Fruit fly (Drosophila melanogaster) whole organism, embryonic: ENCODE results near the gene CG42571.

ENCODE experiments used
- Blimp-1 ChIP-seq: fragments of 200-800 bp; sonication (Bioruptor generic); optimal IDR thresholded peaks from 3 replicates; lab custom pipeline; 2018; ENCODE audit warnings: missing biosample characterization, missing genetic modification characterization, mild to moderate bottlenecking, moderate library complexity, missing genetic modification reagents
- BtbVII ChIP-seq: fragments of 200-800 bp; sonication (Bioruptor generic); optimal IDR thresholded peaks from 3 replicates; lab custom pipeline; 2017; ENCODE audit warnings: missing biosample characterization, mild to moderate bottlenecking, missing genetic modification characterization
- CG10654 ChIP-seq: fragments of 200-800 bp; sonication (Bioruptor generic); optimal IDR thresholded peaks from 2 replicates; lab custom pipeline; 2016; ENCODE audit warnings: missing biosample characterization, missing genetic modification characterization
- CG1233 ChIP-seq: fragments of 200-800 bp; sonication (Bioruptor generic); optimal IDR thresholded peaks from 4 replicates; lab custom pipeline; 2018; ENCODE audit warnings: missing biosample characterization, mild to moderate bottlenecking, missing genetic modification characterization
- CG15073 ChIP-seq: fragments of 200-800 bp; sonication (Bioruptor generic); optimal IDR thresholded peaks from 2 replicates; lab custom pipeline; 2016; ENCODE audit warnings: missing biosample characterization, missing genetic modification characterization
- CG15479 ChIP-seq: fragments of 200-800 bp; sonication (Bioruptor generic); optimal IDR thresholded peaks from 3 replicates; lab custom pipeline; 2019; ENCODE audit warnings: missing biosample characterization, mild to moderate bottlenecking, missing genetic modification characterization, moderate library complexity
- CG15601 ChIP-seq: fragments of 200-800 bp; sonication (Bioruptor generic); optimal IDR thresholded peaks from 3 replicates; lab custom pipeline; 2019; ENCODE audit warnings: missing biosample characterization, mild to moderate bottlenecking, missing genetic modification characterization, moderate library complexity
- CG1603 ChIP-seq: fragments of 200-800 bp; sonication (Bioruptor generic); optimal IDR thresholded peaks from 2 replicates; lab custom pipeline; 2019; ENCODE audit warnings: missing biosample characterization, mild to moderate bottlenecking, missing genetic modification characterization, moderate library complexity
- CG18599 ChIP-seq: fragments of 200-800 bp; sonication (Bioruptor generic); optimal IDR thresholded peaks from 3 replicates; lab custom pipeline; 2017; ENCODE audit warnings: missing biosample characterization, missing genetic modification characterization, mild to moderate bottlenecking, moderate library complexity, missing genetic modification reagents
- CG2875 ChIP-seq: fragments of 200-800 bp; sonication (Bioruptor generic); optimal IDR thresholded peaks from 2 replicates; lab custom pipeline; 2017; ENCODE audit warnings: missing biosample characterization, mild to moderate bottlenecking, missing genetic modification characterization, missing genetic modification reagents
- CG31388 ChIP-seq: fragments of 200-800 bp; sonication (Bioruptor generic); optimal IDR thresholded peaks from 2 replicates; lab custom pipeline; 2016; ENCODE audit warnings: missing biosample characterization, missing genetic modification characterization
- CG4820 ChIP-seq: fragments of 200-800 bp; sonication (Bioruptor generic); optimal IDR thresholded peaks from 3 replicates; lab custom pipeline; 2016; ENCODE audit warnings: missing biosample characterization, missing genetic modification characterization
- CG6254 ChIP-seq: fragments of 200-800 bp; sonication (Bioruptor generic); optimal IDR thresholded peaks from 3 replicates; lab custom pipeline; 2017; ENCODE audit warnings: mild to moderate bottlenecking, missing biosample characterization, missing genetic modification reagents, missing genetic modification characterization
- CG7556 ChIP-seq: fragments of 200-800 bp; sonication (Bioruptor generic); optimal IDR thresholded peaks from 2 replicates; lab custom pipeline; 2017; ENCODE audit warnings: missing biosample characterization, mild to moderate bottlenecking, missing genetic modification characterization
- CG8388 ChIP-seq: fragments of 200-800 bp; sonication (Bioruptor generic); optimal IDR thresholded peaks from 2 replicates; lab custom pipeline; 2019; ENCODE audit warnings: missing biosample characterization, mild to moderate bottlenecking, missing genetic modification characterization, moderate library complexity
- CG9727 ChIP-seq: fragments of 200-800 bp; sonication (Bioruptor generic); optimal IDR thresholded peaks from 3 replicates; lab custom pipeline; 2017; ENCODE audit warnings: missing biosample characterization, mild to moderate bottlenecking, missing genetic modification characterization
- CG9932 ChIP-seq: fragments of 200-800 bp; sonication (Bioruptor generic); IDR thresholded peaks from 2 replicates; pipeline ENCODE4 v1.3.6; 2022; ENCODE audit warnings: missing biosample characterization, missing genetic modification characterization
- D19A ChIP-seq: fragments of 200-800 bp; optimal IDR thresholded peaks from 3 replicates; lab custom pipeline; 2019; ENCODE audit warnings: missing biosample characterization, mild to moderate bottlenecking, missing genetic modification characterization, moderate library complexity
- Dip3 ChIP-seq: fragments of 200-800 bp; sonication (Bioruptor generic); optimal IDR thresholded peaks from 3 replicates; lab custom pipeline; 2016; ENCODE audit warnings: missing biosample characterization, missing genetic modification characterization
- Fer1 ChIP-seq: fragments of 200-800 bp; sonication (Bioruptor generic); optimal IDR thresholded peaks from 2 replicates; lab custom pipeline; 2017; ENCODE audit warnings: missing biosample characterization, mild to moderate bottlenecking, missing genetic modification characterization
- H2.0 ChIP-seq: fragments of 200-800 bp; sonication (Bioruptor generic); IDR thresholded peaks from 2 replicates; pipeline ENCODE4 v1.3.6; 2022; ENCODE audit warnings: missing biosample characterization, missing genetic modification characterization
- HLHmδ ChIP-seq: fragments of 200-800 bp; sonication (Bioruptor generic); optimal IDR thresholded peaks from 2 replicates; lab custom pipeline; 2018; ENCODE audit warnings: missing biosample characterization, mild to moderate bottlenecking, missing genetic modification characterization, moderate library complexity
- Hr51 ChIP-seq, 2 experiments: fragments of 200-800 bp; sonication (Bioruptor generic); optimal IDR thresholded peaks; 2 replicates in 1 of 2; 3 replicates in 1 of 2; lab custom pipeline; 2016 to 2018; ENCODE audit warnings: missing biosample characterization in 2 of 2, missing genetic modification characterization in 2 of 2, mild to moderate bottlenecking in 1 of 2, moderate library complexity in 1 of 2
- NK7.1 ChIP-seq: fragments of 200-800 bp; sonication (Bioruptor generic); optimal IDR thresholded peaks from 3 replicates; lab custom pipeline; 2016; ENCODE audit warnings: missing biosample characterization, missing genetic modification characterization
- Ptx1 ChIP-seq: fragments of 200-800 bp; sonication (Bioruptor generic); IDR thresholded peaks from 2 replicates; pipeline ENCODE4 v1.3.6; 2022; ENCODE audit warnings: missing biosample characterization, missing genetic modification characterization
- Side ChIP-seq: fragments of 200-800 bp; sonication (Bioruptor generic); optimal IDR thresholded peaks from 2 replicates; lab custom pipeline; 2016; ENCODE audit warnings: missing biosample characterization, missing genetic modification characterization
- bcd ChIP-seq: fragments of 200-800 bp; sonication (Bioruptor generic); optimal IDR thresholded peaks from 2 replicates; lab custom pipeline; 2017; ENCODE audit warnings: missing biosample characterization, mild to moderate bottlenecking, missing genetic modification characterization
- bowl ChIP-seq: fragments of 200-800 bp; sonication (Bioruptor generic); IDR thresholded peaks from 2 replicates; pipeline ENCODE4 v1.3.6; 2022; ENCODE audit warnings: missing biosample characterization, missing genetic modification characterization
- bsh ChIP-seq, 2 experiments: fragments of 200-800 bp; sonication (Bioruptor generic); optimal IDR thresholded peaks; 2 replicates each; lab custom pipeline; 2017 to 2018; ENCODE audit warnings: mild to moderate bottlenecking in 2 of 2, missing biosample characterization in 2 of 2, missing genetic modification characterization in 2 of 2, moderate library complexity in 1 of 2
- btn ChIP-seq: fragments of 200-800 bp; sonication (Bioruptor generic); optimal IDR thresholded peaks from 2 replicates; lab custom pipeline; 2016; ENCODE audit warnings: missing biosample characterization, missing genetic modification characterization
- caup ChIP-seq: fragments of 200-800 bp; sonication (Bioruptor generic); optimal IDR thresholded peaks from 3 replicates; lab custom pipeline; 2017; ENCODE audit warnings: missing biosample characterization, mild to moderate bottlenecking, missing genetic modification characterization, moderate library complexity; ENCODE audit not compliant: severe bottlenecking
- da ChIP-seq: fragments of 200-800 bp; sonication (Bioruptor generic); optimal IDR thresholded peaks from 2 replicates; lab custom pipeline; 2016; ENCODE audit warnings: missing biosample characterization, missing genetic modification characterization
- dysf ChIP-seq: fragments of 200-800 bp; sonication (Bioruptor generic); IDR thresholded peaks from 3 replicates; pipeline ENCODE4 v1.3.6; 2022; ENCODE audit warnings: missing biosample characterization, missing genetic modification characterization
- grau ChIP-seq: fragments of 200-800 bp; optimal IDR thresholded peaks from 3 replicates; lab custom pipeline; 2019; ENCODE audit warnings: missing biosample characterization, mild to moderate bottlenecking, missing genetic modification characterization, moderate library complexity
- ind ChIP-seq: fragments of 200-800 bp; sonication (Bioruptor generic); optimal IDR thresholded peaks from 3 replicates; lab custom pipeline; 2016; ENCODE audit warnings: missing biosample characterization, missing genetic modification characterization
- kay ChIP-seq: fragments of 200-800 bp; sonication (Bioruptor generic); optimal IDR thresholded peaks from 2 replicates; lab custom pipeline; 2016; ENCODE audit warnings: missing biosample characterization, missing genetic modification characterization
- odd ChIP-seq: fragments of 200-800 bp; sonication (Bioruptor generic); optimal IDR thresholded peaks from 2 replicates; lab custom pipeline; 2017; ENCODE audit warnings: missing biosample characterization, mild to moderate bottlenecking, missing genetic modification characterization
- pb ChIP-seq: fragments of 200-800 bp; sonication (Bioruptor generic); optimal IDR thresholded peaks from 3 replicates; lab custom pipeline; 2016; ENCODE audit warnings: missing biosample characterization, missing genetic modification characterization
- phol ChIP-seq: fragments of 200-800 bp; sonication (Bioruptor generic); optimal IDR thresholded peaks from 3 replicates; lab custom pipeline; 2018; ENCODE audit warnings: missing biosample characterization, mild to moderate bottlenecking, missing genetic modification characterization, moderate library complexity
- row ChIP-seq: fragments of 200-800 bp; sonication (Bioruptor generic); IDR thresholded peaks from 3 replicates; pipeline ENCODE4 v1.3.6; 2022; ENCODE audit warnings: missing biosample characterization, missing genetic modification characterization
- sens-2 ChIP-seq: fragments of 200-800 bp; sonication (Bioruptor generic); IDR thresholded peaks from 2 replicates; pipeline ENCODE4 v1.3.6; 2022; ENCODE audit warnings: missing biosample characterization, missing genetic modification characterization
- tap ChIP-seq: fragments of 200-800 bp; optimal IDR thresholded peaks from 3 replicates; lab custom pipeline; 2019; ENCODE audit warnings: missing biosample characterization, mild to moderate bottlenecking, missing genetic modification characterization, moderate library complexity
- tll ChIP-seq, 2 experiments: fragments of 200-800 bp in 1 of 2; fragments of >200 bp in 1 of 2; sonication (Bioruptor generic) in 1 of 2; optimal IDR thresholded peaks; 2 replicates each; lab custom pipeline; 2017 to 2019; ENCODE audit warnings: missing biosample characterization in 2 of 2, missing genetic modification characterization in 2 of 2, mild to moderate bottlenecking in 1 of 2, moderate library complexity in 1 of 2
- trem ChIP-seq: fragments of 200-800 bp; optimal IDR thresholded peaks from 3 replicates; lab custom pipeline; 2019; ENCODE audit warnings: missing biosample characterization, mild to moderate bottlenecking, missing genetic modification characterization, moderate library complexity
- unpg ChIP-seq: fragments of 200-800 bp; sonication (Bioruptor generic); optimal IDR thresholded peaks from 3 replicates; lab custom pipeline; 2018; ENCODE audit warnings: missing biosample characterization, mild to moderate bottlenecking, missing genetic modification characterization, moderate library complexity
- wdn ChIP-seq: fragments of 200-800 bp; sonication (Bioruptor generic); IDR thresholded peaks from 2 replicates; pipeline ENCODE4 v1.3.6; 2022; ENCODE audit warnings: missing biosample characterization, missing genetic modification characterization
- zf30C ChIP-seq: fragments of 200-800 bp; sonication (Bioruptor generic); optimal IDR thresholded peaks from 3 replicates; lab custom pipeline; 2018; ENCODE audit warnings: missing biosample characterization, mild to moderate bottlenecking, missing genetic modification characterization

The CG42571 gene

DNA sequence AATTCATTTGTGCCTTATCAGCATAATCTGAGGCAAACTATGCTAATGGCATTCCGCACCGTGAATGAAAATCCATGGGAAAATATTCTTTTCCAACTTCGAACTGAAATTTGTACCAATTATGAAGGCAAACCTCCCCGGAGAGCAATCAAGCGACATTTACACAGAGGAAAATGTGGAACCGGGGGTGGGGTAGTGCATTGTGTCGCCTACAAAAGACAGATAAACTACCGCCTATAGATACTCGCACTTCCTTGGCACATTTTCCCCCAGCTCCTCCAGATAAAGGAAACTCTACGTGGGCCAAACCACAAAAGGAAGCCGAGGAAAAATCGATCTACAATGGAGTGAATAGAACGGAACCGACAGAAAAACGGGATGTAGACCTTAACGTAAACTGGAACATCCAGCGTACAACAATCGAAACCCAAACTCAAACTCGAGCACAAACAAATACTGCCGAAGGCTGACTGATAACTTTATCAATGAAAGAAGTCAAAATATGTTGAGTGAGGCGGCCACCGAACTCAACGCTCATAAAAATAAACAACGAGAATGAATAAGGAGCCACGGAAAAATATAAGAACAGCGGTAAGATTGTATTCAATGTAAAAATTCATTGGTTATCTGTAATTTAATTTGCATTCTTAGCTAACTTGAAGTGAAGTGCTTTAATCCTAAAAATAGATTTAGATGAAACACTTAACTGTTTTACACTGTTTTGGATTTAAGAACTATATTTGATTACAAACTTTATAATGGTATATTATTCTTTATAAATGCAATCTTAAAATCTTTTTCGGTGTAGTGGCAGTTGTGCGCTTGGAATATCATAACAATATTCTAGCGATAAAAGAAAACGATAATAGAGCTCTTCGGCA, 25.3 kb upstream of the CG42571 start (continued):
- peak; percentile 11 for TF ChIP-seq ind (GFP tag; lab: Kevin White, UChicago)
- TF ChIP-seq CG31388, result no peak
- peak; percentile 84 for TF ChIP-seq Blimp-1 (GFP tag; lab: Kevin White, UChicago)
- TF ChIP-seq Ptx1 (GFP tag; lab: Robert Waterston, UW), result peak; percentile 8; the same call in 1 of the 2 replicates
- peak; percentile 67 for TF ChIP-seq unpg
- TF ChIP-seq Fer1, result peak; percentile 37
- TF ChIP-seq CG2875 (GFP tag; lab: Kevin White, UChicago), result peak; percentile 32
- TF ChIP-seq Hr51 (GFP tag; optimal IDR thresholded peaks at IDR 0.05; lab: Kevin White, UChicago), result peak in 1 of 2 experiments; percentile 51
- peak; percentile 73 for TF ChIP-seq tap (tag; lab: Kevin White, UChicago)
- peak; percentile 60 for TF ChIP-seq grau (tag; lab: Kevin White, UChicago)
- no peak for TF ChIP-seq Dip3 (GFP tag; lab: Kevin White, UChicago)
- peak; percentile 24 for TF ChIP-seq CG9727
- TF ChIP-seq CG15479 (GFP tag; lab: Kevin White, UChicago), result peak; percentile 52
- TF ChIP-seq CG7556, result peak; percentile 65
- peak; percentile 55 for TF ChIP-seq row (GFP tag; lab: Robert Waterston, UW)
- TF ChIP-seq CG10654 (GFP tag; lab: Kevin White, UChicago), result peak; percentile 24
- TF ChIP-seq zf30C, result peak; percentile 53
- TF ChIP-seq btn (GFP tag; lab: Kevin White, UChicago), result peak; percentile 21
- TF ChIP-seq CG18599 (GFP tag; lab: Kevin White, UChicago), result peak; percentile 58
- TF ChIP-seq wdn, result 0 out of 2 replicates have a peak, but pooled peaks have one; percentile 10
- peak; percentile 37 for TF ChIP-seq bcd (GFP tag; lab: Kevin White, UChicago)
- peak; percentile 30 for TF ChIP-seq caup (GFP tag; lab: Kevin White, UChicago)
- no peak for TF ChIP-seq da
- peak; percentile 21 for TF ChIP-seq pb
- TF ChIP-seq NK7.1, result peak; percentile 41
- TF ChIP-seq H2.0 (GFP tag; lab: Robert Waterston, UW), result no peak
- TF ChIP-seq trem (tag; lab: Kevin White, UChicago), result peak; percentile 65
- no peak for TF ChIP-seq HLHmδ
- TF ChIP-seq odd (GFP tag; lab: Kevin White, UChicago), result peak; percentile 31
- peak; percentile 63 for TF ChIP-seq CG6254 (GFP tag; lab: Kevin White, UChicago)
- no peak for TF ChIP-seq sens-2 (GFP tag; lab: Robert Waterston, UW)
- TF ChIP-seq phol (tag; lab: Kevin White, UChicago), result peak; percentile 73
- peak; percentile 60 for TF ChIP-seq CG1233 (GFP tag; lab: Kevin White, UChicago)
- peak in 1 of 2 experiments; percentile 55 for TF ChIP-seq bsh (GFP tag; optimal IDR thresholded peaks at IDR 0.05; lab: Kevin White, UChicago)
- TF ChIP-seq tll (GFP tag; optimal IDR thresholded peaks at IDR 0.05; lab: Kevin White, UChicago), result peak in 1 of 2 experiments; percentile 47
- no peak for TF ChIP-seq kay (GFP tag; lab: Kevin White, UChicago)
- peak; percentile 56 for TF ChIP-seq CG1603 (tag; lab: Kevin White, UChicago)
- no peak for TF ChIP-seq CG15073 (GFP tag; lab: Kevin White, UChicago)
- TF ChIP-seq CG8388 (GFP tag; lab: Kevin White, UChicago), result peak; percentile 59
- TF ChIP-seq BtbVII, result peak; percentile 60
- peak; percentile 64 for TF ChIP-seq CG4820 (GFP tag; lab: Kevin White, UChicago)
- peak; percentile 24 for TF ChIP-seq D19A (tag; lab: Kevin White, UChicago)
- peak; percentile 42 for TF ChIP-seq Side (GFP tag; lab: Kevin White, UChicago)
- TF ChIP-seq bowl, result no peak
- TF ChIP-seq CG9932, result peak; percentile 54
- peak; percentile 6 for TF ChIP-seq CG15601 (tag; lab: Kevin White, UChicago)
- 0 out of 3 replicates have a peak, but pooled peaks have one; percentile 21 for TF ChIP-seq dysf (GFP tag; lab: Robert Waterston, UW)
